Worm (Caenorhabditis elegans): ENCODE data around the gene fbxb-97.

DNA sequence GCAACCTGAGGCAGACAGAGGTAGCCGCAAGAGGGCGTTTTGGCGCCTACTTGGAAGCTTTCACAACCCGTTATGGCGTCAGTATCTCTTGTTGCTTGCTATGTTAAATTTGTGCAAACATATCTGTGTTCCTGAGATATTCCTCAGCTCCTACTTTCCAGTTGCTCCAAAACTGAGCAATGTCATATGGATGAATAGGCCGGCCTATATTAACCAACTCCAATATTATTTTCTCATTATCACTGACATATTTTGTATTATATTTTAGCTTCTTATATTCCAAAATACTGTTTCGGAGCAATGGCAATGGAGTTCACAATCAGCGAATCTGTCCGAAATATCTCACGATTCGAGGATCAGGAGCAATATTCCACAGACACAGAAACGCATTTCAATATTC is 27.7 kb upstream of the fbxb-97 start, which contains the start of gene math-13:
- TF ChIP-seq pha-4 (tag; optimal IDR thresholded peaks at IDR 0.05) (no peak), ama-1 (optimal IDR thresholded peaks at IDR 0.05) (no peak), pqm-1 (tag; optimal IDR thresholded peaks at IDR 0.05) (no peak), fkh-2 (tag; optimal IDR thresholded peaks at IDR 0.05) (no peak), unc-62 (GFP tag; optimal IDR thresholded peaks at IDR 0.05) (no peak)

Measured in whole organism, L3 larva.